Fruit fly (Drosophila melanogaster) whole organism, embryonic: Measurements from ENCODE around the gene bib.

Experiments
- ATbp ChIP-seq: fragments of 200-800 bp; sonication (Bioruptor generic); optimal IDR thresholded peaks from 2 replicates; lab custom pipeline; 2017; ENCODE audit warnings: missing biosample characterization, mild to moderate bottlenecking, missing genetic modification characterization, missing genetic modification reagents
- Antp ChIP-seq: fragments of 200-800 bp; sonication (Bioruptor generic); optimal IDR thresholded peaks from 3 replicates; lab custom pipeline; 2016; ENCODE audit warnings: missing biosample characterization, missing genetic modification characterization
- Atf-2 ChIP-seq: fragments of 200-800 bp; sonication (Bioruptor generic); optimal IDR thresholded peaks from 2 replicates; lab custom pipeline; 2016; ENCODE audit warnings: missing biosample characterization, missing genetic modification characterization
- B-H1 ChIP-seq: fragments of 200-800 bp; sonication (Bioruptor generic); IDR thresholded peaks from 3 replicates; pipeline ENCODE4 v1.3.6; 2022; ENCODE audit warnings: missing biosample characterization, missing genetic modification characterization
- B-H2 ChIP-seq: fragments of 200-800 bp; sonication (Bioruptor generic); optimal IDR thresholded peaks from 2 replicates; lab custom pipeline; 2018; ENCODE audit warnings: missing biosample characterization, mild to moderate bottlenecking, missing genetic modification characterization
- Bgb ChIP-seq: fragments of 200-800 bp; sonication (Bioruptor generic); IDR thresholded peaks from 2 replicates; pipeline ENCODE4 v1.3.6; 2022; ENCODE audit warnings: missing biosample characterization, missing genetic modification characterization; ENCODE audit not compliant: partially characterized antibody
- CG1024 ChIP-seq: fragments of 200-800 bp; sonication (Bioruptor generic); IDR thresholded peaks from 2 replicates; pipeline ENCODE4 v1.3.6; 2022; ENCODE audit warnings: missing biosample characterization, missing genetic modification characterization
- CG10654 ChIP-seq: fragments of 200-800 bp; sonication (Bioruptor generic); optimal IDR thresholded peaks from 2 replicates; lab custom pipeline; 2016; ENCODE audit warnings: missing biosample characterization, missing genetic modification characterization
- CG11723 ChIP-seq: fragments of 200-800 bp; sonication (Bioruptor generic); optimal IDR thresholded peaks from 2 replicates; lab custom pipeline; 2017; ENCODE audit warnings: missing biosample characterization, mild to moderate bottlenecking, missing genetic modification characterization
- CG14014 ChIP-seq: fragments of 200-800 bp; sonication (Bioruptor generic); IDR thresholded peaks from 2 replicates; pipeline ENCODE4 v1.3.6; 2022; ENCODE audit warnings: missing biosample characterization, missing genetic modification characterization
- CG1529 ChIP-seq: fragments of 200-800 bp; sonication (Bioruptor generic); optimal IDR thresholded peaks from 3 replicates; lab custom pipeline; 2018; ENCODE audit warnings: missing biosample characterization, missing genetic modification characterization
- CG16813 ChIP-seq: fragments of 200-800 bp; sonication (Bioruptor generic); IDR thresholded peaks from 3 replicates; pipeline ENCODE4 v1.3.6; 2022; ENCODE audit warnings: missing biosample characterization, missing genetic modification characterization; ENCODE audit not compliant: partially characterized antibody
- CG16815 ChIP-seq: fragments of 200-800 bp; sonication (Bioruptor generic); optimal IDR thresholded peaks from 3 replicates; lab custom pipeline; 2017; ENCODE audit warnings: missing biosample characterization, mild to moderate bottlenecking, missing genetic modification characterization
- CG17385 ChIP-seq: fragments of 200-800 bp; sonication (Bioruptor generic); optimal IDR thresholded peaks from 3 replicates; lab custom pipeline; 2018; ENCODE audit warnings: missing biosample characterization, mild to moderate bottlenecking, missing genetic modification characterization
- CG3163 ChIP-seq: fragments of 200-800 bp; sonication (Bioruptor generic); optimal IDR thresholded peaks from 3 replicates; lab custom pipeline; 2016; ENCODE audit warnings: missing biosample characterization, missing genetic modification characterization
- CG32767 ChIP-seq: fragments of 200-800 bp; sonication (Bioruptor generic); IDR thresholded peaks from 2 replicates; pipeline ENCODE4 v1.3.6; 2022; ENCODE audit warnings: missing biosample characterization, missing genetic modification characterization
- CG3995 ChIP-seq: fragments of 200-800 bp; sonication (Bioruptor generic); optimal IDR thresholded peaks from 3 replicates; lab custom pipeline; 2016; ENCODE audit warnings: missing biosample characterization, missing genetic modification characterization
- CG7745 ChIP-seq: fragments of 200-800 bp; sonication (Bioruptor generic); optimal IDR thresholded peaks from 2 replicates; lab custom pipeline; 2018; ENCODE audit warnings: missing biosample characterization, mild to moderate bottlenecking, missing genetic modification characterization, moderate library complexity
- CG7928 ChIP-seq: fragments of 200-800 bp; sonication (Bioruptor generic); optimal IDR thresholded peaks from 2 replicates; lab custom pipeline; 2017; ENCODE audit warnings: missing biosample characterization, mild to moderate bottlenecking, missing genetic modification characterization
- D19A ChIP-seq: fragments of 200-800 bp; optimal IDR thresholded peaks from 3 replicates; lab custom pipeline; 2019; ENCODE audit warnings: missing biosample characterization, mild to moderate bottlenecking, missing genetic modification characterization, moderate library complexity
- Dll ChIP-seq: fragments of 200-800 bp; sonication (Bioruptor generic); IDR thresholded peaks from 4 replicates; pipeline ENCODE4 v1.3.6; 2022; ENCODE audit warnings: missing biosample characterization, missing genetic modification characterization; ENCODE audit not compliant: partially characterized antibody
- Dp ChIP-seq: fragments of 200-800 bp; sonication (Bioruptor generic); optimal IDR thresholded peaks from 2 replicates; lab custom pipeline; 2018; ENCODE audit warnings: missing biosample characterization, mild to moderate bottlenecking, missing genetic modification characterization, moderate library complexity
- Gsc ChIP-seq: fragments of 200-800 bp; sonication (Bioruptor generic); IDR thresholded peaks from 2 replicates; pipeline ENCODE4 v1.3.6; 2022; ENCODE audit warnings: missing biosample characterization, missing genetic modification characterization
- HmgD ChIP-seq: fragments of 200-800 bp; sonication (Bioruptor generic); optimal IDR thresholded peaks from 3 replicates; lab custom pipeline; 2016; ENCODE audit warnings: missing biosample characterization, missing genetic modification characterization
- Hr51 ChIP-seq, 2 experiments: fragments of 200-800 bp; sonication (Bioruptor generic); optimal IDR thresholded peaks; 2 replicates in 1 of 2; 3 replicates in 1 of 2; lab custom pipeline; 2016 to 2018; ENCODE audit warnings: missing biosample characterization in 2 of 2, missing genetic modification characterization in 2 of 2, mild to moderate bottlenecking in 1 of 2, moderate library complexity in 1 of 2
- Hsf ChIP-seq: fragments of 200-800 bp; sonication (Bioruptor generic); optimal IDR thresholded peaks from 3 replicates; lab custom pipeline; 2016; ENCODE audit warnings: missing biosample characterization, missing genetic modification characterization
- Meics ChIP-seq: fragments of 200-800 bp; sonication (Bioruptor generic); optimal IDR thresholded peaks from 2 replicates; lab custom pipeline; 2017; ENCODE audit warnings: missing biosample characterization, mild to moderate bottlenecking, missing genetic modification characterization
- Mes4 ChIP-seq: fragments of 200-800 bp; sonication (Bioruptor generic); optimal IDR thresholded peaks from 2 replicates; lab custom pipeline; 2016; ENCODE audit warnings: missing biosample characterization, missing genetic modification characterization
- NC2α ChIP-seq: fragments of 200-800 bp; sonication (Bioruptor generic); optimal IDR thresholded peaks from 2 replicates; lab custom pipeline; 2016; ENCODE audit warnings: missing biosample characterization, missing genetic modification characterization
- Pdp1 ChIP-seq, 2 experiments: fragments of 200-800 bp; sonication (Bioruptor generic); optimal IDR thresholded peaks; 3 replicates each; lab custom pipeline; 2016; ENCODE audit warnings: missing biosample characterization in 2 of 2, missing genetic modification characterization in 2 of 2, mild to moderate bottlenecking in 1 of 2, moderate library complexity in 1 of 2
- Sox102F ChIP-seq: fragments of 200-800 bp; sonication (Bioruptor generic); optimal IDR thresholded peaks from 2 replicates; lab custom pipeline; 2018; ENCODE audit warnings: missing biosample characterization, mild to moderate bottlenecking, missing genetic modification characterization, moderate library complexity
- Sry-β ChIP-seq: fragments of 200-800 bp; sonication (Bioruptor generic); optimal IDR thresholded peaks from 2 replicates; lab custom pipeline; 2018; ENCODE audit warnings: missing biosample characterization, mild to moderate bottlenecking, missing genetic modification characterization, moderate library complexity
- Ssrp ChIP-seq: fragments of 200-800 bp; sonication (Bioruptor generic); optimal IDR thresholded peaks from 2 replicates; lab custom pipeline; 2018; ENCODE audit warnings: missing biosample characterization, mild to moderate bottlenecking, missing genetic modification characterization, moderate library complexity
- Xbp1 ChIP-seq: fragments of 200-800 bp; sonication (Bioruptor generic); optimal IDR thresholded peaks from 3 replicates; lab custom pipeline; 2016; ENCODE audit warnings: missing biosample characterization, mild to moderate bottlenecking, missing genetic modification characterization
- btn ChIP-seq: fragments of 200-800 bp; sonication (Bioruptor generic); optimal IDR thresholded peaks from 2 replicates; lab custom pipeline; 2016; ENCODE audit warnings: missing biosample characterization, missing genetic modification characterization
- cas ChIP-seq: fragments of 200-800 bp; sonication (Bioruptor generic); IDR thresholded peaks from 2 replicates; pipeline ENCODE4 v1.3.6; 2022; ENCODE audit warnings: missing biosample characterization, missing genetic modification characterization
- chinmo ChIP-seq: fragments of 200-800 bp; sonication (Bioruptor generic); IDR thresholded peaks from 4 replicates; pipeline ENCODE4 v1.3.6; 2022; ENCODE audit warnings: missing biosample characterization, missing genetic modification characterization; ENCODE audit not compliant: partially characterized antibody
- en ChIP-seq: fragments of 200-800 bp; sonication (Bioruptor generic); optimal IDR thresholded peaks from 2 replicates; lab custom pipeline; 2016; ENCODE audit warnings: missing biosample characterization, missing genetic modification characterization
- ftz-f1 ChIP-seq: fragments of 200-800 bp; sonication (Bioruptor generic); optimal IDR thresholded peaks from 2 replicates; lab custom pipeline; 2016; ENCODE audit warnings: missing biosample characterization, missing genetic modification characterization
- kah ChIP-seq: fragments of 200-800 bp; sonication (Bioruptor generic); optimal IDR thresholded peaks from 2 replicates; lab custom pipeline; 2018; ENCODE audit warnings: missing biosample characterization, mild to moderate bottlenecking, missing genetic modification characterization
- kay ChIP-seq: fragments of 200-800 bp; sonication (Bioruptor generic); optimal IDR thresholded peaks from 2 replicates; lab custom pipeline; 2016; ENCODE audit warnings: missing biosample characterization, missing genetic modification characterization
- mirr ChIP-seq: fragments of 200-800 bp; sonication (Bioruptor generic); optimal IDR thresholded peaks from 3 replicates; lab custom pipeline; 2018; ENCODE audit warnings: missing biosample characterization, mild to moderate bottlenecking, missing genetic modification characterization
- mld ChIP-seq: fragments of 200-800 bp; sonication (Bioruptor generic); IDR thresholded peaks from 3 replicates; pipeline ENCODE4 v1.3.6; 2022; ENCODE audit warnings: missing biosample characterization, missing genetic modification characterization; ENCODE audit not compliant: partially characterized antibody
- oc ChIP-seq: fragments of 200-800 bp; sonication (Bioruptor generic); optimal IDR thresholded peaks from 2 replicates; lab custom pipeline; 2018; ENCODE audit warnings: missing biosample characterization, mild to moderate bottlenecking, missing genetic modification characterization, moderate library complexity
- scrt ChIP-seq: fragments of 200-800 bp; sonication (Bioruptor generic); optimal IDR thresholded peaks from 2 replicates; lab custom pipeline; 2018; ENCODE audit warnings: missing biosample characterization, mild to moderate bottlenecking, missing genetic modification characterization, moderate library complexity
- slou ChIP-seq: fragments of 200-800 bp; sonication (Bioruptor generic); optimal IDR thresholded peaks from 3 replicates; lab custom pipeline; 2016; ENCODE audit warnings: missing biosample characterization, missing genetic modification characterization
- tup ChIP-seq: fragments of 200-800 bp; sonication (Bioruptor generic); optimal IDR thresholded peaks from 2 replicates; lab custom pipeline; 2016; ENCODE audit warnings: missing biosample characterization, mild to moderate bottlenecking, missing genetic modification characterization, moderate library complexity
- wor ChIP-seq: fragments of 200-800 bp; sonication (Bioruptor generic); IDR thresholded peaks from 2 replicates; pipeline ENCODE4 v1.3.6; 2022; ENCODE audit warnings: missing biosample characterization, missing genetic modification characterization
- zen2 ChIP-seq: fragments of 200-800 bp; sonication (Bioruptor generic); IDR thresholded peaks from 3 replicates; pipeline ENCODE4 v1.3.6; 2022; ENCODE audit warnings: missing biosample characterization, missing genetic modification characterization; ENCODE audit not compliant: partially characterized antibody

The bib gene

DNA sequence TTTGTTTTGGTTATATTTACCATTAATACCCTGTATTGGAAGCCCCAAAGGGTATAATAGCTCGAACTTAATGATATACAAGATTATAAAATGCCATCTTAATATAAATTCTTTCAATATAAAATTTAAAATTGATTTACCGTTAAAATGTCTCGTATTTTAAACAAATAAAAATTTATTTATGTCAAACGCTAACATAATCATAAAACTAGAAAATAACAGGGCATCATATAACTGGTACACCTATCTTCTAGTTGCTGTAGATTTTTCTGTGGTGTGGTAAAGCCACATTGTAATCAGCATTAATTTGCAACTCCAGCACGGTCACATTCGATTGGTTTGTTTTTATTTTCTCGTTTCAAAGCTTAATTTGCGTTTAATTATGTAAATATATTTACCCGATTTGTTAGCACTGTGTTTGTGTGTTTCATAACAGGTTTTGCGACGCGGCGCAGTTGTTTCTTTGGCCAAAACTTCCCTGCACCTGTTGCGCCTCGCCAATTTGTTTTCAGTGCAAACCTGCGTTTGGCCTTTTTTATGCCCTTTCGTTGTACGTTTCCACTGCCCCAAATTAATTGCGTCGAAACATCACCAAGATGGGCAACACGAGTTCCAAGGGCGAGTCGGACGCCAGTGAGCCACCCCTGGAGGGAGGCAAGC lies 27.3 kb upstream of the bib start, which contains the start of the genes CG4658 and CG5846 (continued):
- peak; percentile 69 for TF ChIP-seq CG7745
- peak; percentile 94 for TF ChIP-seq Hsf (GFP tag; lab: Kevin White, UChicago)
- peak; percentile 39 for TF ChIP-seq Sry-β (GFP tag; lab: Kevin White, UChicago)
- peak; percentile 29 for TF ChIP-seq CG3163 (GFP tag; lab: Kevin White, UChicago)
- TF ChIP-seq scrt: peak; percentile 91
- TF ChIP-seq kay (GFP tag; lab: Kevin White, UChicago): peak; percentile 92
- TF ChIP-seq Mes4: peak; percentile 80
- TF ChIP-seq Antp: peak; percentile 33
- TF ChIP-seq D19A: peak; percentile 92
- peak; percentile 84 for TF ChIP-seq ATbp (GFP tag; lab: Kevin White, UChicago)
- peak; percentile 96 for TF ChIP-seq CG32767
- peak; percentile 60 for TF ChIP-seq tup (GFP tag; lab: Kevin White, UChicago)
- TF ChIP-seq en (GFP tag; lab: Kevin White, UChicago): peak; percentile 13
- TF ChIP-seq B-H1 (GFP tag; lab: Robert Waterston, UW): peak; percentile 93
- TF ChIP-seq ftz-f1: no peak
- TF ChIP-seq CG1024 (GFP tag; lab: Robert Waterston, UW): peak; percentile 88
- peak; percentile 85 for TF ChIP-seq B-H2 (GFP tag; lab: Kevin White, UChicago)
- peak; percentile 92 for TF ChIP-seq CG14014 (GFP tag; lab: Robert Waterston, UW)
- peak; percentile 83 for TF ChIP-seq NC2α (GFP tag; lab: Kevin White, UChicago)
- peak; percentile 80 for TF ChIP-seq CG11723 (GFP tag; lab: Kevin White, UChicago)
- peak; percentile 88 for TF ChIP-seq CG17385 (GFP tag; lab: Kevin White, UChicago)
- TF ChIP-seq Gsc (GFP tag; lab: Robert Waterston, UW): peak; percentile 78
- no peak for TF ChIP-seq mld (GFP tag; lab: Robert Waterston, UW)
- peak; percentile 79 for TF ChIP-seq CG1529 (GFP tag; lab: Kevin White, UChicago)
- 0 out of 4 replicates have a peak, but pooled peaks have one; percentile 46 for TF ChIP-seq chinmo (GFP tag; lab: Robert Waterston, UW)
- no peak for TF ChIP-seq btn (GFP tag; lab: Kevin White, UChicago)
- peak; percentile 36 for TF ChIP-seq CG3995 (GFP tag; lab: Kevin White, UChicago)
- peak; percentile 87 for TF ChIP-seq cas (GFP tag; lab: Robert Waterston, UW)
- TF ChIP-seq Ssrp: peak; percentile 95
- TF ChIP-seq Dll (GFP tag; lab: Robert Waterston, UW): no peak; the same call in 3 of the 4 replicates
- TF ChIP-seq Sox102F (GFP tag; lab: Kevin White, UChicago): peak; percentile 98
- TF ChIP-seq wor (GFP tag; lab: Robert Waterston, UW): peak; percentile 90
- peak; percentile 90 for TF ChIP-seq CG16815 (GFP tag; lab: Kevin White, UChicago)
- TF ChIP-seq Hr51 (GFP tag; optimal IDR thresholded peaks at IDR 0.05; lab: Kevin White, UChicago): peak; percentile 74 to 96
- peak; percentile 93 for TF ChIP-seq CG10654 (GFP tag; lab: Kevin White, UChicago)
- peak; percentile 49 for TF ChIP-seq CG7928 (GFP tag; lab: Kevin White, UChicago)
- TF ChIP-seq Atf-2 (GFP tag; lab: Kevin White, UChicago): peak; percentile 75
- peak; percentile 97 for TF ChIP-seq Xbp1 (GFP tag; lab: Kevin White, UChicago)
- no peak for TF ChIP-seq Bgb (GFP tag; lab: Robert Waterston, UW)
- peak; percentile 92 for TF ChIP-seq Meics (GFP tag; lab: Kevin White, UChicago)
- TF ChIP-seq Dp (GFP tag; lab: Kevin White, UChicago): peak; percentile 14
- peak; percentile 45 for TF ChIP-seq mirr
- TF ChIP-seq Pdp1 (GFP tag; optimal IDR thresholded peaks at IDR 0.05; lab: Kevin White, UChicago): peak; percentile 85 to 87
- TF ChIP-seq slou (GFP tag; lab: Kevin White, UChicago): peak; percentile 88
- peak; percentile 23 for TF ChIP-seq HmgD
- peak; percentile 94 for TF ChIP-seq oc (tag; lab: Kevin White, UChicago)
- no peak for TF ChIP-seq CG16813
- no peak for TF ChIP-seq zen2 (GFP tag; lab: Robert Waterston, UW)
- TF ChIP-seq kah (GFP tag; lab: Kevin White, UChicago): peak; percentile 77
